Worm (Caenorhabditis elegans) whole organism, L3 larva: ENCODE measurements around the gene nsy-1.
A peak's percentile ranks its signal among the peaks of the same experiment; 100 is the strongest.

ENCODE experiments used
- aly-2 ChIP-seq: fragments of 150-350 bp; optimal IDR thresholded peaks from 2 replicates; lab custom pipeline; 2014; ENCODE audit warnings: missing biosample characterization, missing genetic modification characterization
- ceh-9 ChIP-seq: sonication (generic microtip); optimal IDR thresholded peaks from 2 replicates; lab custom pipeline; 2018; ENCODE audit warnings: missing biosample characterization, missing genetic modification characterization
- elt-3 ChIP-seq, 3 experiments: fragments of 150-350 bp in 1 of 3; sonication (generic microtip) in 2 of 3; optimal IDR thresholded peaks; 2 replicates in 2 of 3; 4 replicates in 1 of 3; lab custom pipeline; 2014 to 2017; ENCODE audit warnings: missing biosample characterization in 3 of 3, missing genetic modification characterization in 3 of 3
- fos-1 ChIP-seq: fragments of 150-350 bp; optimal IDR thresholded peaks from 2 replicates; lab custom pipeline; 2014; ENCODE audit warnings: missing biosample characterization, missing genetic modification characterization
- nfya-1 ChIP-seq: sonication (generic microtip); optimal IDR thresholded peaks from 2 replicates; lab custom pipeline; 2017; ENCODE audit warnings: missing genetic modification characterization, mild to moderate bottlenecking, missing compliant biosample characterization, antibody characterized with exemption, moderate library complexity; ENCODE audit not compliant: insufficient read depth
- nhr-25 ChIP-seq: sonication (generic microtip); optimal IDR thresholded peaks from 2 replicates; lab custom pipeline; 2017; ENCODE audit warnings: missing biosample characterization, missing genetic modification characterization
- nhr-28 ChIP-seq: fragments of 150-350 bp; optimal IDR thresholded peaks from 2 replicates; lab custom pipeline; 2014; ENCODE audit warnings: missing biosample characterization, missing genetic modification characterization
- nhr-67 ChIP-seq: fragments of 150-350 bp; optimal IDR thresholded peaks from 2 replicates; lab custom pipeline; 2014; ENCODE audit warnings: missing biosample characterization, missing genetic modification characterization
- nhr-77 ChIP-seq: fragments of 150-350 bp; optimal IDR thresholded peaks from 2 replicates; lab custom pipeline; 2014; ENCODE audit warnings: missing biosample characterization, missing genetic modification characterization
- pqm-1 ChIP-seq: fragments of 150-350 bp; optimal IDR thresholded peaks from 2 replicates; lab custom pipeline; 2017; ENCODE audit warnings: missing biosample characterization, missing genetic modification characterization, inconsistent platforms
- unc-62 ChIP-seq: fragments of 150-350 bp; sonication (generic microtip); optimal IDR thresholded peaks from 4 replicates; lab custom pipeline; 2014; ENCODE audit warnings: missing biosample characterization, missing genetic modification reagents, missing genetic modification characterization
- zag-1 ChIP-seq: fragments of 150-350 bp; optimal IDR thresholded peaks from 2 replicates; lab custom pipeline; 2014; ENCODE audit warnings: missing biosample characterization, missing genetic modification characterization

DNA sequence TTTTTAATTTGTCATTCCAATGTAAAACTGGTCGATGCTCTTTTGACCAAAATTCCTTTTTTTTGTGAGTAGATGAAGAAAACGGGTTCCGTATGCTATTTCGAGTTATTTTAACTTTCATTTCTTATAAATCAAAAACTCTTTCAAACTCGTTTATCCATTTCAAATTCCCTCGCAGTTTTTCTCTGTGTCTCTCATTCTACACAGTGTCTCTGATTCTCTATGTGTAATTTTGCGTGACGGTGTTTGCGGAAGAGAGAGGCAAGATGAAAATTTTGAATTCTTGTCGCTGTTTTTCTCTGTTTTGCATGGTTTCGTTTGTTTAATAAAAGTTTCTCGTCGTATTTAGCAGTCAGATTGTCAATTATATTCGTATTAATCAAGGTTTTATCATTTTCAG, 23.4 kb upstream of the nsy-1 start, which contains the start of gene citk-2:
- TF ChIP-seq ceh-9 (no peak), unc-62 (GFP tag; lab: Kevin White, UChicago) (no peak), nhr-67 (tag; lab: Kevin White, UChicago) (peak; percentile 5), aly-2 (tag; lab: Kevin White, UChicago) (no peak), elt-3 (tag; optimal IDR thresholded peaks at IDR 0.05; lab: Kevin White, UChicago) (no peak), nhr-28 (no peak), nfya-1 (no peak), nhr-77 (tag; lab: Kevin White, UChicago) (no peak), nhr-25 (peak; percentile 89), fos-1 (tag; lab: Kevin White, UChicago) (no peak), pqm-1 (tag; lab: Kevin White, UChicago) (peak; percentile 19), zag-1 (tag; lab: Kevin White, UChicago) (no peak)
